Worm (Caenorhabditis elegans): ENCODE measurements around the gene klp-11.

DNA sequence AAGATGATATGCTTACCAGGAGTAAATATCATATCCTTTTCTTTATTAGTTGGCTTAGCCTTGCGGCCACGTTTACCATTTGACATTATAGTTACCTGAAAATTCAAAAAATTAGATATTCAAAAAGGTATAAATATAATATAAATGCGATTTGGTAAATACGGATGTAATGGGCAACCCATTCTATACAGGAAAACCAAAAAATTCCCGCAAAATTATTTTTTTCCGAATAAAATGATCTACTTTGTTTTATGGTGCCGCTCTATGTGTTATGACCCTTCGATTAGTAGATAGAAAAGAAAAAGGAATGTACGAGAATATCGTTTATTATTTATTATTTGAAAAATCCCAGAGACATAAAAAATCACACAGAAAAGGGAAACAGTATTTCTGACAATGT lies 7.1 kb downstream of the klp-11 start, which contains the start of gene elli-1:
- TF ChIP-seq snpc-4 (tag; optimal IDR thresholded peaks at IDR 0.05) (no peak), flh-1 (GFP tag; optimal IDR thresholded peaks at IDR 0.05) (no peak), pha-4 (tag; optimal IDR thresholded peaks at IDR 0.05) (no peak), unc-39 (tag; optimal IDR thresholded peaks at IDR 0.05) (no peak), ham-2 (GFP tag; optimal IDR thresholded peaks at IDR 0.05) (no peak), nhr-76 (tag; optimal IDR thresholded peaks at IDR 0.05) (no peak), nhr-28 (tag; optimal IDR thresholded peaks at IDR 0.05) (no peak), elt-3 (tag; optimal IDR thresholded peaks at IDR 0.05) (no peak), mab-5 (tag; optimal IDR thresholded peaks at IDR 0.05) (no peak), lin-13 (tag; optimal IDR thresholded peaks at IDR 0.05) (no peak), unc-62 (GFP tag; optimal IDR thresholded peaks at IDR 0.05) (no peak)

Data from whole organism, mixed stage, embryonic.